Worm (Caenorhabditis elegans) whole organism, L4 larva: Measurements from ENCODE around the gene srsx-27.
A peak's percentile ranks its signal among the peaks of the same experiment; 100 is the strongest.

Experiments used
- T20F7.1 ChIP-seq: fragments of 200-800 bp; sonication (Bioruptor generic); optimal IDR thresholded peaks from 2 replicates; lab custom pipeline; 2018; ENCODE audit warnings: mild to moderate bottlenecking, missing genetic modification characterization, missing compliant biosample characterization
- Y105C5A.15 ChIP-seq: fragments of 200-800 bp; sonication (Bioruptor generic); IDR thresholded peaks from 2 replicates; pipeline ENCODE4 v1.3.6; 2022; ENCODE audit warnings: missing genetic modification characterization, missing compliant biosample characterization
- ZK546.5 ChIP-seq, 2 experiments: sonication (generic microtip); optimal IDR thresholded peaks; 2 replicates each; lab custom pipeline; 2017; ENCODE audit warnings: missing biosample characterization in 2 of 2, missing genetic modification characterization in 2 of 2
- aly-2 ChIP-seq: sonication (generic microtip); optimal IDR thresholded peaks from 2 replicates; lab custom pipeline; 2018; ENCODE audit warnings: missing biosample characterization, missing genetic modification characterization
- arid-1 ChIP-seq: fragments of 200-800 bp; sonication (Bioruptor generic); conservative IDR thresholded peaks from 2 replicates; pipeline ENCODE4 v1.3.6; 2022; ENCODE audit warnings: missing genetic modification reagents, missing genetic modification characterization, missing compliant biosample characterization
- ceh-62 ChIP-seq: sonication (generic microtip); optimal IDR thresholded peaks from 2 replicates; lab custom pipeline; 2017; ENCODE audit warnings: missing biosample characterization, missing genetic modification characterization
- ceh-82 ChIP-seq: sonication (generic microtip); optimal IDR thresholded peaks from 2 replicates; lab custom pipeline; 2017; ENCODE audit warnings: missing biosample characterization, missing genetic modification characterization
- ces-1 ChIP-seq: fragments of 150-350 bp; sonication (generic microtip); optimal IDR thresholded peaks from 4 replicates; lab custom pipeline; 2014; ENCODE audit warnings: missing biosample characterization, missing genetic modification reagents, missing genetic modification characterization
- ctbp-1 ChIP-seq: fragments of 200-800 bp; sonication (Bioruptor generic); IDR thresholded peaks from 2 replicates; pipeline ENCODE4 v1.3.6; 2022; ENCODE audit warnings: missing genetic modification reagents, missing genetic modification characterization, missing compliant biosample characterization
- daf-16 ChIP-seq, 3 experiments: sonication (generic microtip); optimal IDR thresholded peaks; 2 replicates each; lab custom pipeline; 2016 to 2017; ENCODE audit warnings: missing genetic modification characterization in 3 of 3, missing genetic modification reagents in 3 of 3, mild to moderate bottlenecking in 2 of 3, missing compliant biosample characterization in 2 of 3, missing biosample characterization in 1 of 3, moderate library complexity in 1 of 3
- daf-8 ChIP-seq: fragments of 200-800 bp; sonication (Bioruptor generic); IDR thresholded peaks from 2 replicates; pipeline ENCODE4 v1.3.6; 2022; ENCODE audit warnings: missing genetic modification characterization, missing compliant biosample characterization
- dmd-6 ChIP-seq: fragments of 200-800 bp; sonication (Bioruptor generic); IDR thresholded peaks from 2 replicates; pipeline ENCODE4 v1.3.6; 2022; ENCODE audit warnings: missing genetic modification reagents, missing genetic modification characterization, missing compliant biosample characterization
- dve-1 ChIP-seq: sonication (generic microtip); optimal IDR thresholded peaks from 2 replicates; lab custom pipeline; 2017; ENCODE audit warnings: antibody characterized with exemption, mild to moderate bottlenecking, missing genetic modification characterization, missing compliant biosample characterization; ENCODE audit not compliant: insufficient read depth
- egl-27 ChIP-seq: sonication (generic microtip); optimal IDR thresholded peaks from 3 replicates; lab custom pipeline; 2017; ENCODE audit warnings: missing biosample characterization, missing genetic modification reagents, missing genetic modification characterization
- egl-43 ChIP-seq: fragments of 200-800 bp; sonication (Bioruptor generic); IDR thresholded peaks from 2 replicates; pipeline ENCODE4 v1.3.6; 2022; ENCODE audit warnings: missing genetic modification reagents, missing genetic modification characterization, missing compliant biosample characterization
- fkh-10 ChIP-seq: fragments of 150-350 bp; optimal IDR thresholded peaks from 2 replicates; lab custom pipeline; 2014; ENCODE audit warnings: missing biosample characterization, missing genetic modification reagents, missing genetic modification characterization
- hif-1 ChIP-seq, 2 experiments: sonication (generic microtip); optimal IDR thresholded peaks; 2 replicates each; lab custom pipeline; 2016 to 2017; ENCODE audit warnings: missing compliant biosample characterization in 2 of 2, missing genetic modification characterization in 2 of 2, missing genetic modification reagents in 2 of 2, missing genotype in 2 of 2, mild to moderate bottlenecking in 1 of 2
- hlh-11 ChIP-seq: fragments of 200-800 bp; sonication (Bioruptor generic); optimal IDR thresholded peaks from 2 replicates; lab custom pipeline; 2018; ENCODE audit warnings: mild to moderate bottlenecking, missing genetic modification characterization, missing compliant biosample characterization
- hmg-1.1 ChIP-seq: fragments of 200-800 bp; sonication (Bioruptor generic); IDR thresholded peaks from 2 replicates; pipeline ENCODE4 v1.3.6; 2022; ENCODE audit warnings: missing genetic modification reagents, missing genetic modification characterization, missing compliant biosample characterization
- jun-1 ChIP-seq: fragments of 150-350 bp; optimal IDR thresholded peaks from 2 replicates; lab custom pipeline; 2014; ENCODE audit warnings: missing biosample characterization, missing genetic modification reagents, missing genetic modification characterization
- lin-13 ChIP-seq: fragments of 150-350 bp; optimal IDR thresholded peaks from 2 replicates; lab custom pipeline; 2014; ENCODE audit warnings: missing biosample characterization, missing genetic modification reagents, missing genetic modification characterization
- lin-39 ChIP-seq: fragments of 150-350 bp; optimal IDR thresholded peaks from 2 replicates; lab custom pipeline; 2014; ENCODE audit warnings: missing biosample characterization, missing genetic modification reagents, missing genetic modification characterization
- lir-3 ChIP-seq: sonication (generic microtip); optimal IDR thresholded peaks from 2 replicates; lab custom pipeline; 2016; ENCODE audit warnings: mild to moderate bottlenecking, missing genetic modification characterization, missing compliant biosample characterization
- madf-5 ChIP-seq, 2 experiments: fragments of 200-800 bp; sonication (Bioruptor generic); IDR thresholded peaks; 2 replicates each; pipeline ENCODE4 v1.3.6; 2022; ENCODE audit warnings: missing compliant biosample characterization in 2 of 2, missing genetic modification characterization in 2 of 2
- mdl-1 ChIP-seq, 2 experiments: fragments of 150-350 bp in 1 of 2; sonication (generic microtip) in 1 of 2; optimal IDR thresholded peaks; 2 replicates each; lab custom pipeline; 2014 to 2017; ENCODE audit warnings: missing biosample characterization in 2 of 2, missing genetic modification characterization in 2 of 2
- mep-1 ChIP-seq: fragments of 150-350 bp; sonication (generic microtip); optimal IDR thresholded peaks from 3 replicates; lab custom pipeline; 2014; ENCODE audit warnings: missing biosample characterization, missing genetic modification characterization
- mes-2 ChIP-seq: sonication (generic microtip); optimal IDR thresholded peaks from 2 replicates; lab custom pipeline; 2016; ENCODE audit warnings: missing genotype, mild to moderate bottlenecking, missing genetic modification characterization, missing compliant biosample characterization; ENCODE audit not compliant: poor library complexity, severe bottlenecking
- mxl-2 ChIP-seq: fragments of 200-800 bp; sonication (Bioruptor generic); conservative IDR thresholded peaks from 2 replicates; pipeline ENCODE4 v1.3.6; 2022; ENCODE audit warnings: missing genetic modification reagents, missing genetic modification characterization, missing compliant biosample characterization
- mxl-3 ChIP-seq: fragments of 200-800 bp; sonication (Bioruptor generic); optimal IDR thresholded peaks from 2 replicates; lab custom pipeline; 2018; ENCODE audit warnings: mild to moderate bottlenecking, missing genetic modification characterization, missing compliant biosample characterization
- nhr-11 ChIP-seq: fragments of 150-350 bp; optimal IDR thresholded peaks from 2 replicates; lab custom pipeline; 2014; ENCODE audit warnings: missing biosample characterization, missing genetic modification characterization
- nhr-237 ChIP-seq: sonication (generic microtip); optimal IDR thresholded peaks from 2 replicates; lab custom pipeline; 2017; ENCODE audit warnings: missing biosample characterization, missing genetic modification characterization
- nhr-25 ChIP-seq: sonication (generic microtip); optimal IDR thresholded peaks from 2 replicates; lab custom pipeline; 2017; ENCODE audit warnings: missing genetic modification characterization, mild to moderate bottlenecking, missing compliant biosample characterization, antibody characterized with exemption, moderate library complexity, borderline replicate concordance; ENCODE audit not compliant: insufficient read depth
- nhr-41 ChIP-seq: fragments of 200-800 bp; sonication (Bioruptor generic); IDR thresholded peaks from 2 replicates; pipeline ENCODE4 v1.3.6; 2022; ENCODE audit warnings: missing genetic modification reagents, missing genetic modification characterization, missing compliant biosample characterization
- nhr-42 ChIP-seq: fragments of 200-800 bp; sonication (Bioruptor generic); IDR thresholded peaks from 2 replicates; pipeline ENCODE4 v1.3.6; 2022; ENCODE audit warnings: missing genetic modification characterization, missing compliant biosample characterization
- nhr-48 ChIP-seq: sonication (generic microtip); optimal IDR thresholded peaks from 2 replicates; lab custom pipeline; 2016; ENCODE audit warnings: mild to moderate bottlenecking, missing genetic modification characterization, missing compliant biosample characterization
- nhr-76 ChIP-seq: fragments of 150-350 bp; optimal IDR thresholded peaks from 2 replicates; lab custom pipeline; 2014; ENCODE audit warnings: missing biosample characterization, missing genetic modification characterization
- rbr-2 ChIP-seq: sonication (generic microtip); optimal IDR thresholded peaks from 2 replicates; lab custom pipeline; 2016; ENCODE audit warnings: missing genotype, missing genetic modification characterization, missing compliant biosample characterization
- set-16 ChIP-seq: fragments of 200-800 bp; sonication (Bioruptor generic); IDR thresholded peaks from 2 replicates; pipeline ENCODE4 v1.3.6; 2022; ENCODE audit warnings: missing genetic modification reagents, missing genetic modification characterization, missing compliant biosample characterization
- skn-1 ChIP-seq: fragments of 150-350 bp; optimal IDR thresholded peaks from 2 replicates; lab custom pipeline; 2014; ENCODE audit warnings: missing biosample characterization, missing genetic modification characterization
- snpc-1.2 ChIP-seq: fragments of 200-800 bp; sonication (Bioruptor generic); IDR thresholded peaks from 2 replicates; pipeline ENCODE4 v1.3.6; 2022; ENCODE audit warnings: missing genetic modification reagents, missing genetic modification characterization, missing compliant biosample characterization
- spr-1 ChIP-seq: sonication (generic microtip); optimal IDR thresholded peaks from 2 replicates; lab custom pipeline; 2016; ENCODE audit warnings: mild to moderate bottlenecking, missing genetic modification characterization, missing compliant biosample characterization
- unc-130 ChIP-seq: sonication (generic microtip); optimal IDR thresholded peaks from 2 replicates; lab custom pipeline; 2016; ENCODE audit warnings: missing genetic modification reagents, missing genetic modification characterization, missing compliant biosample characterization
- unc-39 ChIP-seq: sonication (generic microtip); optimal IDR thresholded peaks from 2 replicates; lab custom pipeline; 2017; ENCODE audit warnings: missing biosample characterization, missing genetic modification characterization
- unc-62 ChIP-seq, 3 experiments: fragments of 150-350 bp in 1 of 3; sonication (generic microtip); optimal IDR thresholded peaks in 2 of 3; peaks in 1 of 3; 1 replicate in 1 of 3; 2 replicates in 2 of 3; lab custom pipeline; 2014 to 2017; ENCODE audit warnings: missing biosample characterization in 3 of 3, missing genetic modification characterization in 3 of 3, missing genetic modification reagents in 3 of 3, missing genotype in 1 of 3
- vab-7 ChIP-seq: fragments of 200-800 bp; sonication (Bioruptor generic); IDR thresholded peaks from 2 replicates; pipeline ENCODE4 v1.3.6; 2022; ENCODE audit warnings: missing genetic modification reagents, missing genetic modification characterization, missing compliant biosample characterization
- zag-1 ChIP-seq: fragments of 150-350 bp; optimal IDR thresholded peaks from 2 replicates; lab custom pipeline; 2014; ENCODE audit warnings: missing biosample characterization, missing genetic modification characterization
- zfp-2 ChIP-seq: sonication (generic microtip); optimal IDR thresholded peaks from 2 replicates; lab custom pipeline; 2016; ENCODE audit warnings: mild to moderate bottlenecking, missing genetic modification characterization, missing compliant biosample characterization
- ztf-7 ChIP-seq: fragments of 150-350 bp; optimal IDR thresholded peaks from 2 replicates; lab custom pipeline; 2014; ENCODE audit warnings: missing biosample characterization, missing genetic modification characterization

srsx-27 gene

ce11 chrV:10174632-10175075, 24.8 kb downstream of the srsx-27 start (continued):
- TF ChIP-seq ceh-82 (no peak), nhr-11 (tag; lab: Kevin White, UChicago) (peak; percentile 86), skn-1 (no peak), mxl-2 (no peak), nhr-41 (GFP tag; lab: Robert Waterston, UW) (no peak), hmg-1.1 (GFP tag; lab: Robert Waterston, UW) (peak; percentile 82), madf-5 (GFP tag; IDR thresholded peaks at IDR 0.05; lab: Robert Waterston, UW) (no peak), set-16 (GFP tag; lab: Robert Waterston, UW) (peak; percentile 81), egl-43 (peak; percentile 84), mes-2 (tag; lab: Kevin White, UChicago) (peak; percentile 34), vab-7 (0 out of 2 replicates have a peak, but pooled peaks have one; percentile 33), ceh-62 (tag; lab: Kevin White, UChicago) (no peak), nhr-48 (tag; lab: Kevin White, UChicago) (peak; percentile 25), mxl-3 (GFP tag; lab: Kevin White, UChicago) (peak; percentile 28), unc-39 (tag; lab: Kevin White, UChicago) (no peak), ces-1 (GFP tag; lab: Kevin White, UChicago) (peak; percentile 77), unc-130 (no peak), snpc-1.2 (no peak), ctbp-1 (GFP tag; lab: Robert Waterston, UW) (peak; percentile 85; the same call in 1 of the 2 replicates), nhr-237 (tag; lab: Kevin White, UChicago) (no peak), mdl-1 (tag; optimal IDR thresholded peaks at IDR 0.05; lab: Kevin White, UChicago) (peak; percentile 18 to 90), ztf-7 (tag; lab: Kevin White, UChicago) (no peak), lir-3 (tag; lab: Kevin White, UChicago) (no peak), unc-62 (GFP tag; optimal IDR thresholded peaks at IDR 0.05 in 1 of 2; lab: Kevin White, UChicago) (peak in 1 of 2 experiments; percentile 1), unc-62 (tag; optimal IDR thresholded peaks at IDR 0.05; lab: Kevin White, UChicago) (peak; percentile 33), hlh-11 (tag; lab: Kevin White, UChicago) (peak; percentile 56), ZK546.5 (tag; optimal IDR thresholded peaks at IDR 0.05; lab: Kevin White, UChicago) (no peak), aly-2 (tag; lab: Kevin White, UChicago) (no peak)
- TF ChIP-seq, all 104 proteins: peak for 31

- TF ChIP-seq zag-1 (tag; lab: Kevin White, UChicago) (peak; percentile 32), lin-39 (tag; lab: Kevin White, UChicago) (no peak), dmd-6 (peak; percentile 16; the same call in 1 of the 2 replicates), dve-1 (tag; lab: Kevin White, UChicago) (peak; percentile 60), fkh-10 (GFP tag; lab: Kevin White, UChicago) (peak; percentile 53), jun-1 (no peak), daf-8 (GFP tag; lab: Robert Waterston, UW) (no peak), arid-1 (no peak), rbr-2 (tag; lab: Kevin White, UChicago) (peak; percentile 63), daf-16 (GFP tag; optimal IDR thresholded peaks at IDR 0.05; lab: Kevin White, UChicago) (no peak), daf-16 (tag; optimal IDR thresholded peaks at IDR 0.05; lab: Kevin White, UChicago) (peak; percentile 12), nhr-25 (tag; lab: Kevin White, UChicago) (no peak), nhr-42 (no peak), hif-1 (tag; optimal IDR thresholded peaks at IDR 0.05; lab: Kevin White, UChicago) (peak in 1 of 2 experiments; percentile 72), ztf-7 (tag; lab: Kevin White, UChicago) (no peak), mxl-3 (GFP tag; lab: Kevin White, UChicago) (peak; percentile 24), spr-1 (tag; lab: Kevin White, UChicago) (peak; percentile 14), Y105C5A.15 (GFP tag; lab: Robert Waterston, UW) (no peak), egl-43 (0 out of 2 replicates have a peak, but pooled peaks have one; percentile 25), mes-2 (tag; lab: Kevin White, UChicago) (peak; percentile 38), lin-13 (GFP tag; lab: Kevin White, UChicago) (no peak), egl-27 (no peak), nhr-76 (tag; lab: Kevin White, UChicago) (no peak), zfp-2 (tag; lab: Kevin White, UChicago) (no peak), T20F7.1 (GFP tag; lab: Kevin White, UChicago) (peak; percentile 51), mep-1 (tag; lab: Kevin White, UChicago) (peak; percentile 63), unc-130 (peak; percentile 17), set-16 (GFP tag; lab: Robert Waterston, UW) (no peak)
Observed at ce11 chrV:10178166-10178565, 28.3 kb downstream of the srsx-27 start.
